Worm (Caenorhabditis elegans): Measurements from ENCODE around the gene nspg-5.

ce11 chrX:3019996-3020395, 38.2 kb downstream of the nspg-5 start:
- TF ChIP-seq nhr-28 (tag; optimal IDR thresholded peaks at IDR 0.05) (no peak), nhr-25 (tag; optimal IDR thresholded peaks at IDR 0.05) (no peak), fos-1 (tag; optimal IDR thresholded peaks at IDR 0.05) (no peak), elt-3 (tag; optimal IDR thresholded peaks at IDR 0.05) (no peak), aly-2 (tag; optimal IDR thresholded peaks at IDR 0.05) (no peak), nhr-12 (tag; optimal IDR thresholded peaks at IDR 0.05) (no peak), pha-4 (tag; optimal IDR thresholded peaks at IDR 0.05) (no peak), fkh-10 (GFP tag; optimal IDR thresholded peaks at IDR 0.05) (no peak), snpc-4 (tag; optimal IDR thresholded peaks at IDR 0.05) (no peak)
